Worm (Caenorhabditis elegans): ENCODE data around the gene Y24D9B.1.

Gene Y24D9B.1

ce11 chrIV:4316813-4317408 is at the start of gene Y24D9B.1:
Gene Y24D9B.1, plus strand, starts transcription at chrIV:4317358.
- no peak for TF ChIP-seq dao-5 (tag; optimal IDR thresholded peaks at IDR 0.05)
- no peak for TF ChIP-seq him-1 (tag; optimal IDR thresholded peaks at IDR 0.05)
- no peak for TF ChIP-seq W03F9.2 (tag; optimal IDR thresholded peaks at IDR 0.05)

ce11 chrIV:4269308-4269707 is 47.9 kb upstream of the Y24D9B.1 start, which contains the start of gene F36A4.3:
Gene F36A4.3, plus strand, starts transcription at chrIV:4269608.
- no peak for TF ChIP-seq him-1 (tag; optimal IDR thresholded peaks at IDR 0.05)
- no peak for TF ChIP-seq W03F9.2 (tag; optimal IDR thresholded peaks at IDR 0.05)
- TF ChIP-seq dao-5 (tag; optimal IDR thresholded peaks at IDR 0.05): no peak

ce11 chrIV:4270925-4271324 is 46.2 kb upstream of the Y24D9B.1 start, which contains the start of gene F36A4.2:
Gene F36A4.2, plus strand, starts transcription at chrIV:4271225.
- no peak for TF ChIP-seq him-1 (tag; optimal IDR thresholded peaks at IDR 0.05)

DNA sequence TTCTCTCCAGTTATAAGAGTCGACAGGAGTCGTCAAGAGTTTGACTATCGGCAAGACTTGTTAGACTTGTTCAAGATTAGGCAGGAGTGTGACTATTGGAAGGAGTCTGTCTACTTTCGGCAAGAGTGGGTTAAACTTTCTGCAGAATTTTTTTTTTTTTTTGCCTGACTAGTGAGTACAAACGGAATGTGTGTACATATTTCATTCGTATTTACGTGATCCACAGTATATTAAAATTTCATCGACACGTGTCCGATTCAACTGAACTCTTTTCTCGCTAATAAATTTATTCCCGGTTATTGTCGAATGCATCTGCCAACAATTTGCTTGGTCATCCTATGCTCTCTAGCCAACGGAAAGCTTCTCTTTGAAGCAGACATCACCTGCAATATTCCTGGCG is 45.0 kb upstream of the Y24D9B.1 start, which contains the start of gene F36A4.1:
F36A4.1 (plus strand) TSS at position 301 of the 400 bp plus-strand sequence.
- TF ChIP-seq him-1 (tag; optimal IDR thresholded peaks at IDR 0.05) (no peak), W03F9.2 (tag; optimal IDR thresholded peaks at IDR 0.05) (no peak), dao-5 (tag; optimal IDR thresholded peaks at IDR 0.05) (no peak)

ce11 chrIV:4277694-4278093 is 39.5 kb upstream of the Y24D9B.1 start, which contains the start of gene nhr-78:
Gene nhr-78, minus strand, starts transcription at chrIV:4277875.
- no peak for TF ChIP-seq dao-5 (tag; optimal IDR thresholded peaks at IDR 0.05)

- TF ChIP-seq him-1 (tag; optimal IDR thresholded peaks at IDR 0.05): no peak
- no peak for TF ChIP-seq dao-5 (tag; optimal IDR thresholded peaks at IDR 0.05)
- TF ChIP-seq W03F9.2 (tag; optimal IDR thresholded peaks at IDR 0.05): no peak
Measured at ce11 chrIV:4284020-4284419, 33.1 kb upstream of the Y24D9B.1 start, which contains the start of gene F15E6.6. Gene F15E6.6, minus strand, starts transcription at chrIV:4284120.

- no peak for TF ChIP-seq him-1 (tag; optimal IDR thresholded peaks at IDR 0.05)
Measured at ce11 chrIV:4284989-4285388, 32.2 kb upstream of the Y24D9B.1 start.

- no peak for TF ChIP-seq W03F9.2 (tag; optimal IDR thresholded peaks at IDR 0.05)
- TF ChIP-seq dao-5 (tag; optimal IDR thresholded peaks at IDR 0.05): no peak
- TF ChIP-seq him-1 (tag; optimal IDR thresholded peaks at IDR 0.05): no peak
Measured at ce11 chrIV:4288332-4288731, 28.8 kb upstream of the Y24D9B.1 start, which contains the start of gene srv-4. Gene srv-4, minus strand, starts transcription at chrIV:4288432.

DNA sequence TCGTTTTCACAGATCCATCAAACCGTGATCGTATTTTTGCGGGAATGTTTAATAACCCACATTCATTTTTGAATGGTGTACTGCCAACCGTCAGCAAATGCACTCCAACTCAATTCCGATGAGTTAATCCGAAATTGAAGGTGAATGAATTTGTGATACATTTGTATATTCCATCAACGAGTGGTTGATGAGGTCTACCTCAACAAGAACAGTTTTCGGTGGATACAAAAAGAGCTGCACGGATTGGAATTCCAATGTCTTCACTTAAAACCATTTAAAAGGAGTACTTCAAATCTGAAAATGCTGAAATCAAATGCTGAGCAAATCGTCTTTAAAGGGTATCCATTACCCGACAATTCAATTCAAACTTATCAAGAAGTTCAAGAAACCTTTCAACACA is 27.9 kb upstream of the Y24D9B.1 start, which contains the start of gene F15E6.5:
F15E6.5 (plus strand) TSS at position 301 of the 400 bp plus-strand sequence.
- TF ChIP-seq dao-5 (tag; optimal IDR thresholded peaks at IDR 0.05) (no peak), him-1 (tag; optimal IDR thresholded peaks at IDR 0.05) (no peak), W03F9.2 (tag; optimal IDR thresholded peaks at IDR 0.05) (no peak)

ce11 chrIV:4290472-4290871 is 26.7 kb upstream of the Y24D9B.1 start, which contains the start of gene dct-7:
Gene dct-7, minus strand, starts transcription at chrIV:4290572.
- no peak for TF ChIP-seq dao-5 (tag; optimal IDR thresholded peaks at IDR 0.05)
- TF ChIP-seq him-1 (tag; optimal IDR thresholded peaks at IDR 0.05): no peak
- no peak for TF ChIP-seq W03F9.2 (tag; optimal IDR thresholded peaks at IDR 0.05)

ce11 chrIV:4291174-4291573 is 26.0 kb upstream of the Y24D9B.1 start, which contains the start of gene F15E6.4:
Gene F15E6.4, plus strand, starts transcription at chrIV:4291474.
- TF ChIP-seq dao-5 (tag; optimal IDR thresholded peaks at IDR 0.05) (no peak), W03F9.2 (tag; optimal IDR thresholded peaks at IDR 0.05) (no peak), him-1 (tag; optimal IDR thresholded peaks at IDR 0.05) (no peak)

ce11 chrIV:4292569-4292968 is 24.6 kb upstream of the Y24D9B.1 start, which contains the start of gene F15E6.10:
Gene F15E6.10, plus strand, starts transcription at chrIV:4292869.
- no peak for TF ChIP-seq him-1 (tag; optimal IDR thresholded peaks at IDR 0.05)
- no peak for TF ChIP-seq W03F9.2 (tag; optimal IDR thresholded peaks at IDR 0.05)
- no peak for TF ChIP-seq dao-5 (tag; optimal IDR thresholded peaks at IDR 0.05)

DNA sequence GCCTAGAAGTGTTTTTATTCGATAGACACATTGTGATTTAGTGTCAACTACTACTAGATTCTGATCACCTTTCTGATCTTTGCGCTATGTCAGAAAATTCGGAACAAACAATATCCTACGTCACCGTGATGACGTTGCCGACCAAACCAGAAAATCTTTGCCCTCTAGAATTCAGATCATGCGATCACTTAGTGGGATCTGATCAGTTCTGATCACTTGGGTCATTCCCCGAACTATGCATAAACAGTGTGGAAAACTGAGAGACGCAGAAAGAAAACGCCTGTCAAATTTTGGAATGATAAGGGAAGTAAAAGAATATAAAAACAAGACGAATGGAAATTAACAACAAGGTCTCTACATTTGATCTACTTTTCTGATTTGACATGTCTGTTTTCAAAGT is 22.6 kb upstream of the Y24D9B.1 start, which contains the start of gene F15E6.3:
F15E6.3 (plus strand) TSS at position 344 of the 400 bp plus-strand sequence.
- no peak for TF ChIP-seq dao-5 (tag; optimal IDR thresholded peaks at IDR 0.05)
- TF ChIP-seq W03F9.2 (tag; optimal IDR thresholded peaks at IDR 0.05): no peak
- no peak for TF ChIP-seq him-1 (tag; optimal IDR thresholded peaks at IDR 0.05)

- TF ChIP-seq W03F9.2 (tag; optimal IDR thresholded peaks at IDR 0.05): no peak
- no peak for TF ChIP-seq dao-5 (tag; optimal IDR thresholded peaks at IDR 0.05)
- TF ChIP-seq him-1 (tag; optimal IDR thresholded peaks at IDR 0.05): no peak
Measured at ce11 chrIV:4298983-4299382, 18.2 kb upstream of the Y24D9B.1 start, which contains the start of gene F15E6.9. Gene F15E6.9, minus strand, starts transcription at chrIV:4299083.

DNA sequence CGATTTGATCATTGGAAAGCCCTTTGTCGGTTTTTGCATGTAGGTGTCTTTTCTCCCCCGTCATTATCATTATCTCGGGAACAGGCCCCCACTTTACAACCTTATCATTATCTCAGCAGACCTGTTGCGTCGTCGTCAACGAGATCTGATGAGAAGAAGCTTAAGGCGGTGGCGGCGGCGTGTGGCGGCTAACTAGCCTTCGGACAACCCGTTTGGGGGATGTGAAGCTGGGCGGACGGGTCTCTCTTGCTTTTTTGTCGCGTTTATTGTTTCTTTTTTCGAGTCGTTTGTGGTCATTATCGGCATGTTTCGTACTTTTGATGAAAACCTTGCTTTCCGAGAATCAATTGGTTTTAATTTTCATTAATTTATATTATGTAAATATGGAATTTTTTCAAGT is 17.2 kb upstream of the Y24D9B.1 start:
- TF ChIP-seq dao-5 (tag; optimal IDR thresholded peaks at IDR 0.05) (no peak), W03F9.2 (tag; optimal IDR thresholded peaks at IDR 0.05) (no peak), him-1 (tag; optimal IDR thresholded peaks at IDR 0.05) (no peak)
